Worm (Caenorhabditis elegans) whole organism, L1 larva: Measurements from ENCODE around the gene F55G11.4.

Experiments used
- C04F5.9 ChIP-seq: sonication (generic microtip); optimal IDR thresholded peaks from 2 replicates; lab custom pipeline; 2016; ENCODE audit warnings: missing genetic modification characterization, missing compliant biosample characterization
- C34B4.2 ChIP-seq: sonication (generic microtip); optimal IDR thresholded peaks from 2 replicates; lab custom pipeline; 2017; ENCODE audit warnings: mild to moderate bottlenecking, missing genetic modification characterization, missing compliant biosample characterization
- F16B12.6 ChIP-seq: fragments of 150-350 bp; optimal IDR thresholded peaks from 2 replicates; lab custom pipeline; 2014; ENCODE audit warnings: missing biosample characterization, missing genetic modification characterization
- Y116A8C.19 ChIP-seq: sonication (generic microtip); optimal IDR thresholded peaks from 2 replicates; lab custom pipeline; 2016; ENCODE audit warnings: missing compliant biosample characterization, missing genetic modification characterization, borderline replicate concordance
- aha-1 ChIP-seq: fragments of 150-350 bp; optimal IDR thresholded peaks from 2 replicates; lab custom pipeline; 2014; ENCODE audit warnings: missing biosample characterization, missing genetic modification characterization
- alr-1 ChIP-seq: fragments of 200-800 bp; sonication (Bioruptor generic); optimal IDR thresholded peaks from 2 replicates; lab custom pipeline; 2018; ENCODE audit warnings: borderline replicate concordance, mild to moderate bottlenecking, missing genetic modification characterization, missing compliant biosample characterization
- ama-1 ChIP-seq: fragments of 150-350 bp; optimal IDR thresholded peaks from 2 replicates; lab custom pipeline; 2014
- blmp-1 ChIP-seq: fragments of 150-350 bp; optimal IDR thresholded peaks from 2 replicates; lab custom pipeline; 2014; ENCODE audit warnings: missing biosample characterization, missing genetic modification characterization
- ceh-63 ChIP-seq: fragments of 200-800 bp; sonication (Bioruptor generic); optimal IDR thresholded peaks from 2 replicates; lab custom pipeline; 2018; ENCODE audit warnings: mild to moderate bottlenecking, missing genetic modification characterization, missing compliant biosample characterization
- ceh-8 ChIP-seq: fragments of 200-800 bp; sonication (Bioruptor generic); optimal IDR thresholded peaks from 2 replicates; lab custom pipeline; 2018; ENCODE audit warnings: mild to moderate bottlenecking, missing genetic modification characterization, moderate library complexity, missing compliant biosample characterization
- ces-1 ChIP-seq: fragments of 150-350 bp; optimal IDR thresholded peaks from 2 replicates; lab custom pipeline; 2014; ENCODE audit warnings: missing biosample characterization, missing genetic modification reagents, missing genetic modification characterization
- dpl-1 ChIP-seq, 3 experiments: fragments of 150-350 bp in 2 of 3; sonication (generic microtip) in 1 of 3; optimal IDR thresholded peaks; 2 replicates each; lab custom pipeline; 2014 to 2017; ENCODE audit warnings: missing biosample characterization in 3 of 3, missing genetic modification characterization in 3 of 3, missing genetic modification reagents in 3 of 3
- dsc-1 ChIP-seq: sonication (generic microtip); optimal IDR thresholded peaks from 2 replicates; lab custom pipeline; 2016; ENCODE audit warnings: mild to moderate bottlenecking, missing genetic modification characterization, missing compliant biosample characterization
- elt-2 ChIP-seq: sonication (generic microtip); optimal IDR thresholded peaks from 2 replicates; lab custom pipeline; 2016; ENCODE audit warnings: missing genetic modification characterization, mild to moderate bottlenecking, inconsistent platforms, missing compliant biosample characterization, missing genetic modification reagents
- ets-5 ChIP-seq: fragments of 200-800 bp; sonication (Bioruptor generic); IDR thresholded peaks from 2 replicates; pipeline ENCODE4 v1.3.6; 2022; ENCODE audit warnings: missing genetic modification characterization, missing compliant biosample characterization
- fkh-10 ChIP-seq: sonication (generic microtip); optimal IDR thresholded peaks from 2 replicates; lab custom pipeline; 2017; ENCODE audit warnings: missing biosample characterization, missing genetic modification reagents, missing genetic modification characterization
- fkh-4 ChIP-seq: sonication (generic microtip); optimal IDR thresholded peaks from 2 replicates; lab custom pipeline; 2016; ENCODE audit warnings: missing compliant biosample characterization, missing genetic modification characterization, borderline replicate concordance
- fos-1 ChIP-seq: fragments of 150-350 bp; optimal IDR thresholded peaks from 2 replicates; lab custom pipeline; 2014; ENCODE audit warnings: missing biosample characterization, missing genetic modification characterization
- hlh-17 ChIP-seq: fragments of 200-800 bp; sonication (Bioruptor generic); optimal IDR thresholded peaks from 2 replicates; lab custom pipeline; 2018; ENCODE audit warnings: missing genetic modification characterization, mild to moderate bottlenecking, missing compliant biosample characterization, moderate library complexity, borderline replicate concordance
- hlh-4 ChIP-seq: sonication (generic microtip); optimal IDR thresholded peaks from 2 replicates; lab custom pipeline; 2016; ENCODE audit warnings: mild to moderate bottlenecking, missing genetic modification characterization, missing compliant biosample characterization
- jun-1 ChIP-seq: fragments of 150-350 bp; optimal IDR thresholded peaks from 2 replicates; lab custom pipeline; 2014; ENCODE audit warnings: missing biosample characterization, missing genetic modification reagents, missing genetic modification characterization
- lin-35 ChIP-seq, 2 experiments: fragments of 150-350 bp; optimal IDR thresholded peaks; 2 replicates each; lab custom pipeline; 2014; ENCODE audit warnings: missing biosample characterization in 2 of 2, missing genetic modification characterization in 2 of 2, missing genetic modification reagents in 2 of 2
- lir-3 ChIP-seq: sonication (generic microtip); optimal IDR thresholded peaks from 2 replicates; lab custom pipeline; 2016; ENCODE audit warnings: mild to moderate bottlenecking, missing genetic modification characterization, moderate library complexity, missing compliant biosample characterization; ENCODE audit not compliant: poor library complexity
- lsy-2 ChIP-seq, 2 experiments: fragments of 150-350 bp; optimal IDR thresholded peaks; 2 replicates each; lab custom pipeline; 2014; ENCODE audit warnings: missing biosample characterization in 2 of 2, missing genetic modification characterization in 2 of 2
- nhr-20 ChIP-seq: sonication (generic microtip); optimal IDR thresholded peaks from 2 replicates; lab custom pipeline; 2016; ENCODE audit warnings: mild to moderate bottlenecking, missing genetic modification characterization, missing compliant biosample characterization
- nhr-47 ChIP-seq: sonication (generic microtip); optimal IDR thresholded peaks from 2 replicates; lab custom pipeline; 2016; ENCODE audit warnings: mild to moderate bottlenecking, missing genetic modification characterization, moderate library complexity, missing compliant biosample characterization
- nhr-71 ChIP-seq: sonication (generic microtip); optimal IDR thresholded peaks from 2 replicates; lab custom pipeline; 2016; ENCODE audit warnings: mild to moderate bottlenecking, missing genetic modification characterization, moderate library complexity, missing compliant biosample characterization
- nhr-85 ChIP-seq: sonication (generic microtip); peaks from one replicate; lab custom pipeline; 2016; ENCODE audit warnings: missing genetic modification characterization, inconsistent platforms, missing compliant biosample characterization
- nhr-90 ChIP-seq: sonication (generic microtip); optimal IDR thresholded peaks from 2 replicates; lab custom pipeline; 2016; ENCODE audit warnings: mild to moderate bottlenecking, missing genetic modification characterization, missing compliant biosample characterization; ENCODE audit not compliant: poor library complexity
- pag-3 ChIP-seq: sonication (generic microtip); optimal IDR thresholded peaks from 2 replicates; lab custom pipeline; 2017; ENCODE audit warnings: missing genetic modification characterization, mild to moderate bottlenecking, missing compliant biosample characterization, antibody characterized with exemption, borderline replicate concordance; ENCODE audit not compliant: insufficient read depth
- pax-3 ChIP-seq: fragments of 200-800 bp; sonication (Bioruptor generic); optimal IDR thresholded peaks from 2 replicates; lab custom pipeline; 2018; ENCODE audit warnings: mild to moderate bottlenecking, missing genetic modification characterization, moderate library complexity, missing compliant biosample characterization
- pqm-1 ChIP-seq: sonication (generic microtip); optimal IDR thresholded peaks from 3 replicates; lab custom pipeline; 2017; ENCODE audit warnings: missing biosample characterization, missing genetic modification characterization
- rnt-1 ChIP-seq: sonication (generic microtip); optimal IDR thresholded peaks from 2 replicates; lab custom pipeline; 2016; ENCODE audit warnings: mild to moderate bottlenecking, missing genetic modification characterization, moderate library complexity, missing compliant biosample characterization
- skn-1 ChIP-seq: fragments of 150-350 bp; optimal IDR thresholded peaks from 2 replicates; lab custom pipeline; 2014; ENCODE audit warnings: missing biosample characterization, missing genetic modification characterization
- snpc-4 ChIP-seq: fragments of 150-350 bp; optimal IDR thresholded peaks from 2 replicates; lab custom pipeline; 2014; ENCODE audit warnings: missing biosample characterization, missing genetic modification characterization
- snu-23 ChIP-seq: sonication (generic microtip); optimal IDR thresholded peaks from 2 replicates; lab custom pipeline; 2016; ENCODE audit warnings: missing genetic modification characterization, missing compliant biosample characterization
- swsn-7 ChIP-seq: sonication (generic microtip); optimal IDR thresholded peaks from 2 replicates; lab custom pipeline; 2016; ENCODE audit warnings: missing genetic modification characterization, missing compliant biosample characterization
- tbx-2 ChIP-seq: sonication (generic microtip); optimal IDR thresholded peaks from 2 replicates; lab custom pipeline; 2016; ENCODE audit warnings: missing genetic modification characterization, missing compliant biosample characterization
- tlp-1 ChIP-seq: fragments of 150-350 bp; optimal IDR thresholded peaks from 2 replicates; lab custom pipeline; 2014; ENCODE audit warnings: missing biosample characterization, missing genetic modification characterization
- unc-130 ChIP-seq: fragments of 150-350 bp; optimal IDR thresholded peaks from 2 replicates; lab custom pipeline; 2017; ENCODE audit warnings: missing biosample characterization, missing genetic modification characterization, inconsistent platforms
- unc-86 ChIP-seq: sonication (generic microtip); optimal IDR thresholded peaks from 2 replicates; lab custom pipeline; 2016; ENCODE audit warnings: missing genetic modification characterization, missing compliant biosample characterization
- xbp-1 ChIP-seq: sonication (generic microtip); optimal IDR thresholded peaks from 2 replicates; lab custom pipeline; 2016; ENCODE audit warnings: missing genetic modification characterization, missing compliant biosample characterization
- zag-1 ChIP-seq: fragments of 150-350 bp; optimal IDR thresholded peaks from 2 replicates; lab custom pipeline; 2014; ENCODE audit warnings: missing biosample characterization, missing genetic modification characterization
- zip-4 ChIP-seq: fragments of 200-800 bp; sonication (Bioruptor generic); optimal IDR thresholded peaks from 2 replicates; lab custom pipeline; 2018; ENCODE audit warnings: mild to moderate bottlenecking, missing genetic modification characterization, moderate library complexity, missing compliant biosample characterization
- ztf-11 ChIP-seq, 2 experiments: sonication (generic microtip); optimal IDR thresholded peaks; 2 replicates each; lab custom pipeline; 2016 to 2017; ENCODE audit warnings: missing genetic modification characterization in 2 of 2, missing biosample characterization in 1 of 2, missing compliant biosample characterization in 1 of 2

Gene F55G11.4

DNA sequence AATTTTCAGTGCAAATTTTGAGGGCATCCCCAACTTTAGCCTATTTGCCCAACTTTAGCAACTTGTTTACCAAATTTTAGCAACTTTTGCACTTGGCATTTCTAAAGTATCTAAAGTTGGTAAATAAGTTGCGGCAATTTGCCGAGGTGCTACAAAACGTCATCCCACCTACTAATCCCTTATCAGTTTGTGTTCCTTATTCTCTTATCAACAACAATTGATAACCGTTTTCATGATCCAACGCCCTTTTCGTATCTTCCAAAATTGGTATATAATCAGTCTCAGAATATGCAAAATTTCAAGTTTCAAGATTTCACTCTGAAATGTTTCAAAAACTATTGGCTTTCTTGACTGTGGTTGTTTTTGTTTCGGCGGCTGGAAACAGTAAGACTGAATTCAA lies at the start of gene F55G11.4:
Gene F55G11.4 (plus strand): TSS at position 289 of the 400 bp plus-strand sequence.
- TF ChIP-seq elt-2 (peak; percentile 77), skn-1 (tag; lab: Kevin White, UChicago) (no peak)

DNA sequence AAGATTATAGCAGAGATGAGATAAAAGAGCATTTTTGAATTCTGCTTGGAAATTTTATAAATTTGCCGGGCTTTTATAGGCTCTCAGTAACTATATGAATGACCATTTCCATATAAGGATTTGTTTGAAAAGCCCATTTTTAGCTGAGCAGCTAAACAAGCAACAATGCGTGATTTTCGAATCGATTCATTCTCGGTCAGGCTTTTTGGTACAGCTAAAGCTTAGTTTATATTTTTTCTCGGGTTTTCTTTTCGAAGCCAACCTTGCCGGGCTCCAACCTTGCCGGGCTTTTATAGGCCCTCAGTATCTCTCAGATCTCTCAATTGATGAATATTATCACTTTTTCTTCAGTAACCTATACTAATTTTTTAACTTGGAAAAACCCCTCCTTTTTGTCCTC lies 49.1 kb upstream of the F55G11.4 start, which contains the start of gene srlf-4:
Gene srlf-4 (minus strand): TSS at position 101 of the 400 bp plus-strand sequence.
- TF ChIP-seq nhr-47 (tag; lab: Kevin White, UChicago) (no peak), pqm-1 (tag; lab: Kevin White, UChicago) (no peak), zip-4 (GFP tag; lab: Kevin White, UChicago) (no peak), unc-130 (tag; lab: Kevin White, UChicago) (no peak), jun-1 (tag; lab: Kevin White, UChicago) (no peak), ets-5 (GFP tag; lab: Robert Waterston, UW) (no peak), xbp-1 (tag; lab: Kevin White, UChicago) (no peak), ces-1 (no peak), lir-3 (no peak), F16B12.6 (tag; lab: Kevin White, UChicago) (no peak), hlh-4 (no peak), C04F5.9 (tag; lab: Kevin White, UChicago) (no peak), pax-3 (tag; lab: Kevin White, UChicago) (no peak), rnt-1 (tag; lab: Kevin White, UChicago) (no peak), snu-23 (no peak), ama-1 (no peak), fkh-10 (GFP tag; lab: Kevin White, UChicago) (no peak)

DNA sequence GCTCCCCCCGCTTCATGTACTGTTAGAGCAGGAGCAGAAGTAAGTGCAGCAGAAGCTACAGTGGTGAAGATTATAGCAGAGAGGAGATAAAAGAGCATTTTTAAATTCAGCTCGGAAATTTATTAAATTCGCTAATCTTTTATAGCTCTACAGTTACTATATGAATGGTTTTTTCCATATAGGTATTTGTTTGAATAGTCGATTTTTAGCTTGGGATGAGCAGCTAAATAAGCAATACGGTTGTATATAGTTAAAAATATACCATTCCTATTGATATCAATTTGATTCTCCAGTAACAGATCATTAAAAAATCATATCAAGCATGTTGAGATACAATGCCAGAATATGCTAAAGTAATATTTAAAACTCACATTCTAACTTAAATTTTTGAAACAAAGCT lies 46.8 kb upstream of the F55G11.4 start, which contains the start of gene srlf-5:
Gene srlf-5 (minus strand): TSS at position 101 of the 400 bp plus-strand sequence.
- TF ChIP-seq Y116A8C.19 (tag; lab: Kevin White, UChicago) (no peak), hlh-17 (GFP tag; lab: Kevin White, UChicago) (no peak), lin-35 (GFP tag; optimal IDR thresholded peaks at IDR 0.05; lab: Kevin White, UChicago) (no peak), dsc-1 (tag; lab: Kevin White, UChicago) (no peak), unc-130 (tag; lab: Kevin White, UChicago) (no peak), ceh-8 (GFP tag; lab: Kevin White, UChicago) (no peak), tbx-2 (tag; lab: Kevin White, UChicago) (no peak), nhr-71 (no peak), nhr-85 (no peak), ceh-63 (GFP tag; lab: Kevin White, UChicago) (no peak), dpl-1 (GFP tag; optimal IDR thresholded peaks at IDR 0.05; lab: Kevin White, UChicago) (no peak), lsy-2 (tag; optimal IDR thresholded peaks at IDR 0.05; lab: Kevin White, UChicago) (no peak), zag-1 (tag; lab: Kevin White, UChicago) (no peak), ama-1 (no peak), unc-86 (no peak), blmp-1 (tag; lab: Kevin White, UChicago) (no peak), fkh-4 (no peak), pag-3 (tag; lab: Kevin White, UChicago) (no peak), fos-1 (tag; lab: Kevin White, UChicago) (no peak), alr-1 (tag; lab: Kevin White, UChicago) (no peak)

DNA sequence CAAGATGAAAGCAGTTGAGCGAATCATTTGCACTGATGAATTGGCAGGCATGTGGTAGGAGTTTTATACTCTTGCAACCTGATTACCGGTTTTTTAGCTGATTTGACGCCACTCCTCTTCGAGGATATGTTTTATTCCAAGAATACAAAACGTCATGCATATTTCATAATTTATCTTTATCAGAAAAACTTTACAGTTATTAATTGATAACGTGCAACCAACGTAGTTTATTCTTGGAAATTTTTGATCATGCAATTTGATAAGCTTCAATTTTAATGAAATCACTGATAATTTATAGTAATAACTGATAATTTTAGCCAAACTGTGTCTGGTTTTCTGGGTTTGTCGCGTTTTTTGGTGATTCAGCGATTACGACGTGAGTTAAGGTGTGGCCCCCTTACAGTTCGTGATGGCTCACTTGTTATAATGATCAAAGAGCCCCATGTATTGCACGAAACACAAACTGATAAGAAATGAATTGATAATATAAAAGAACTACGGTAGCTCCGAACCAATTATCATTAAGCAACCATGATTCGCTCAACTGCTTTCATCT lies 37.1 kb upstream of the F55G11.4 start, which contains the start of the genes cld-1 and dod-21:
Gene cld-1 (minus strand): TSS at position 51 of the 556 bp plus-strand sequence.
Gene dod-21 (plus strand): TSS at position 518 of the 556 bp plus-strand sequence.
- peak; percentile 14 for TF ChIP-seq nhr-20 (tag; lab: Kevin White, UChicago)
- no peak for TF ChIP-seq snpc-4
- no peak for TF ChIP-seq aha-1 (tag; lab: Kevin White, UChicago)
- TF ChIP-seq ztf-11 (tag; optimal IDR thresholded peaks at IDR 0.05; lab: Kevin White, UChicago), result no peak
- peak; percentile 28 for TF ChIP-seq nhr-90
- TF ChIP-seq pqm-1 (tag; lab: Kevin White, UChicago), result peak; percentile 5
- TF ChIP-seq C34B4.2 (tag; lab: Kevin White, UChicago), result no peak
- TF ChIP-seq swsn-7 (tag; lab: Kevin White, UChicago), result no peak
- TF ChIP-seq elt-2, result peak; percentile 100
- peak; percentile 40 for TF ChIP-seq nhr-71
- TF ChIP-seq tlp-1, result peak; percentile 66
